Fruit fly (Drosophila melanogaster) whole organism, wandering third instar larva: ENCODE data around the gene brwl.

Experiments used
- Abd-B ChIP-seq: fragments of >200 bp; optimal IDR thresholded peaks from 2 replicates; lab custom pipeline; 2017; ENCODE audit warnings: missing biosample characterization, missing genetic modification characterization
- CG32264 ChIP-seq: fragments of 200-800 bp; sonication (Bioruptor generic); optimal IDR thresholded peaks from 2 replicates; lab custom pipeline; 2016; ENCODE audit warnings: missing biosample characterization, missing genetic modification characterization
- CG9705 ChIP-seq: fragments of 200-800 bp; sonication (Bioruptor generic); optimal IDR thresholded peaks from 2 replicates; lab custom pipeline; 2018; ENCODE audit warnings: missing biosample characterization, mild to moderate bottlenecking, missing genetic modification characterization
- CrebA ChIP-seq: fragments of 200-800 bp; sonication (Bioruptor generic); optimal IDR thresholded peaks from 2 replicates; lab custom pipeline; 2016; ENCODE audit warnings: missing biosample characterization, mild to moderate bottlenecking, missing genetic modification characterization, borderline replicate concordance
- Dfd ChIP-seq: fragments of >200 bp; optimal IDR thresholded peaks from 2 replicates; lab custom pipeline; 2017; ENCODE audit warnings: missing biosample characterization, missing genetic modification characterization
- Dif ChIP-seq: fragments of 200-275, 200-300 bp; sonication (Bioruptor generic); optimal IDR thresholded peaks from 2 replicates; lab custom pipeline; 2018; ENCODE audit warnings: missing biosample characterization, missing genetic modification characterization; ENCODE audit not compliant: partially characterized antibody
- GATAd ChIP-seq: sonication (Bioruptor generic); optimal IDR thresholded peaks from 2 replicates; lab custom pipeline; 2016; ENCODE audit warnings: missing biosample characterization, missing genetic modification characterization
- Hnf4 ChIP-seq: fragments of 200-800 bp; sonication (Bioruptor generic); optimal IDR thresholded peaks from 2 replicates; lab custom pipeline; 2016; ENCODE audit warnings: missing biosample characterization, mild to moderate bottlenecking, missing genetic modification characterization
- Hr78 ChIP-seq: fragments of >200 bp; optimal IDR thresholded peaks from 2 replicates; lab custom pipeline; 2017; ENCODE audit warnings: missing biosample characterization, missing genetic modification characterization
- Hr83 ChIP-seq: fragments of 200-300 bp; sonication (Bioruptor generic); optimal IDR thresholded peaks from 2 replicates; lab custom pipeline; 2016; ENCODE audit warnings: missing biosample characterization, mild to moderate bottlenecking, missing genetic modification characterization, moderate library complexity; ENCODE audit not compliant: poor library complexity, severe bottlenecking
- Jra ChIP-seq: sonication (Bioruptor generic); optimal IDR thresholded peaks from 2 replicates; lab custom pipeline; 2016; ENCODE audit warnings: missing biosample characterization, missing genetic modification characterization
- Myc ChIP-seq: fragments of >200 bp; optimal IDR thresholded peaks from 2 replicates; lab custom pipeline; 2017
- N ChIP-seq: fragments of >200 bp; optimal IDR thresholded peaks from 2 replicates; lab custom pipeline; 2018; ENCODE audit warnings: missing biosample characterization, missing external identifiers, missing genetic modification characterization
- OdsH ChIP-seq: fragments of 200-800 bp; sonication (Bioruptor generic); optimal IDR thresholded peaks from 2 replicates; lab custom pipeline; 2016; ENCODE audit warnings: missing biosample characterization, mild to moderate bottlenecking, missing genetic modification characterization
- Sp1 ChIP-seq: fragments of 200-800 bp; sonication (Bioruptor generic); optimal IDR thresholded peaks from 3 replicates; lab custom pipeline; 2019; ENCODE audit warnings: missing biosample characterization, mild to moderate bottlenecking, missing genetic modification characterization, moderate library complexity
- br ChIP-seq: fragments of 200-800 bp; sonication (Bioruptor generic); optimal IDR thresholded peaks from 2 replicates; lab custom pipeline; 2016; ENCODE audit warnings: missing biosample characterization, missing genetic modification characterization
- brk ChIP-seq: fragments of 200-800 bp; sonication (Bioruptor generic); optimal IDR thresholded peaks from 2 replicates; lab custom pipeline; 2016; ENCODE audit warnings: missing biosample characterization, mild to moderate bottlenecking, missing genetic modification characterization
- dl ChIP-seq, 2 experiments: fragments of 175-275, 200-275 bp in 1 of 2; fragments of 200-275 bp in 1 of 2; sonication (Bioruptor generic); optimal IDR thresholded peaks; lab custom pipeline; 2018; ENCODE audit warnings: mild to moderate bottlenecking in 2 of 2, missing biosample characterization in 2 of 2, missing genetic modification characterization in 2 of 2, moderate library complexity in 2 of 2; ENCODE audit not compliant: partially characterized antibody in 2 of 2, insufficient read depth in 1 of 2
- dsf ChIP-seq: sonication (Bioruptor generic); optimal IDR thresholded peaks from 2 replicates; lab custom pipeline; 2016; ENCODE audit warnings: missing biosample characterization, missing genetic modification characterization, borderline replicate concordance
- ey ChIP-seq: fragments of 200-800 bp; sonication (Bioruptor generic); optimal IDR thresholded peaks from 2 replicates; lab custom pipeline; 2016; ENCODE audit warnings: missing biosample characterization, missing genetic modification characterization
- foxo ChIP-seq, 2 experiments: fragments of 200-800 bp; sonication (Bioruptor generic); optimal IDR thresholded peaks; 2 replicates in 1 of 2; 3 replicates in 1 of 2; lab custom pipeline; 2016 to 2017; ENCODE audit warnings: missing biosample characterization in 2 of 2, missing genetic modification characterization in 2 of 2
- fru ChIP-seq: fragments of 200-800 bp; sonication (Bioruptor generic); optimal IDR thresholded peaks from 3 replicates; lab custom pipeline; 2016; ENCODE audit warnings: missing biosample characterization, mild to moderate bottlenecking, missing genetic modification characterization
- h ChIP-seq: fragments of 200-800 bp; sonication (Bioruptor generic); optimal IDR thresholded peaks from 3 replicates; lab custom pipeline; 2016; ENCODE audit warnings: missing biosample characterization, mild to moderate bottlenecking, missing genetic modification characterization
- jim ChIP-seq: fragments of 175-275, 200-325 bp; sonication (Bioruptor generic); optimal IDR thresholded peaks from 2 replicates; lab custom pipeline; 2016; ENCODE audit warnings: missing biosample characterization, mild to moderate bottlenecking, missing genetic modification characterization
- rgr ChIP-seq: fragments of 200-800 bp; sonication (Bioruptor generic); optimal IDR thresholded peaks from 3 replicates; lab custom pipeline; 2016; ENCODE audit warnings: missing biosample characterization, mild to moderate bottlenecking, missing genetic modification characterization
- sage ChIP-seq: fragments of 200-800 bp; sonication (Bioruptor generic); optimal IDR thresholded peaks from 2 replicates; lab custom pipeline; 2016; ENCODE audit warnings: missing biosample characterization, mild to moderate bottlenecking, missing genetic modification characterization
- sv ChIP-seq: fragments of 200-800 bp; sonication (Bioruptor generic); optimal IDR thresholded peaks from 3 replicates; lab custom pipeline; 2016; ENCODE audit warnings: missing biosample characterization, missing genetic modification characterization
- tai ChIP-seq: sonication (Bioruptor generic); optimal IDR thresholded peaks from 2 replicates; lab custom pipeline; 2016; ENCODE audit warnings: missing biosample characterization, missing genetic modification characterization
- woc ChIP-seq: sonication (Bioruptor generic); optimal IDR thresholded peaks from 2 replicates; lab custom pipeline; 2016; ENCODE audit warnings: missing biosample characterization, mild to moderate bottlenecking, missing genetic modification characterization

Gene brwl

dm6 chr2L:9524915-9525314, 43.8 kb upstream of the brwl start:
- TF ChIP-seq Dfd (no peak), Dif (GFP tag; lab: Kevin White, UChicago) (no peak), dsf (no peak), woc (GFP tag; lab: Kevin White, UChicago) (no peak), foxo (GFP tag; optimal IDR thresholded peaks at IDR 0.05; lab: Kevin White, UChicago) (no peak), h (GFP tag; lab: Kevin White, UChicago) (no peak), sage (GFP tag; lab: Kevin White, UChicago) (no peak), dl (GFP tag; optimal IDR thresholded peaks at IDR 0.05; lab: Kevin White, UChicago; ENCODE audit: insufficient read depth in 1 of 2, partially characterized antibody in 2 of 2) (no peak), Sp1 (GFP tag; lab: Kevin White, UChicago) (no peak), Jra (no peak), br (no peak)

- TF ChIP-seq Abd-B (GFP tag; lab: Kevin White, UChicago) (no peak), jim (no peak), rgr (GFP tag; lab: Kevin White, UChicago) (peak; percentile 15), Hr78 (GFP tag; lab: Kevin White, UChicago) (no peak), CG32264 (no peak), h (GFP tag; lab: Kevin White, UChicago) (no peak), OdsH (GFP tag; lab: Kevin White, UChicago) (peak; percentile 13), Myc (lab: Kevin White, UChicago) (no peak), sv (GFP tag; lab: Kevin White, UChicago) (peak; percentile 74)
These were observed 43.0 kb upstream of the brwl start for dm6 chr2L:9525719-9526118.

dm6 chr2L:9526518-9526917, 42.2 kb upstream of the brwl start:
- TF ChIP-seq h (GFP tag; lab: Kevin White, UChicago) (peak; percentile 21), Sp1 (GFP tag; lab: Kevin White, UChicago) (no peak), foxo (GFP tag; optimal IDR thresholded peaks at IDR 0.05; lab: Kevin White, UChicago) (peak in 1 of 2 experiments; percentile 28), Hnf4 (GFP tag; lab: Kevin White, UChicago) (no peak), dsf (no peak), OdsH (GFP tag; lab: Kevin White, UChicago) (peak; percentile 43), br (no peak), tai (GFP tag; lab: Kevin White, UChicago) (no peak), Myc (lab: Kevin White, UChicago) (no peak), ey (GFP tag; lab: Kevin White, UChicago) (no peak), fru (GFP tag; lab: Kevin White, UChicago) (no peak), brk (GFP tag; lab: Kevin White, UChicago) (peak; percentile 19), rgr (GFP tag; lab: Kevin White, UChicago) (peak; percentile 65), CrebA (no peak), Hr83 (GFP tag; lab: Kevin White, UChicago) (peak; percentile 76)

- TF ChIP-seq br (no peak), CG9705 (no peak), fru (GFP tag; lab: Kevin White, UChicago) (no peak), Dif (GFP tag; lab: Kevin White, UChicago) (no peak), GATAd (GFP tag; lab: Kevin White, UChicago) (no peak), Hr78 (GFP tag; lab: Kevin White, UChicago) (no peak), Myc (lab: Kevin White, UChicago) (no peak), tai (GFP tag; lab: Kevin White, UChicago) (no peak), sv (GFP tag; lab: Kevin White, UChicago) (no peak), woc (GFP tag; lab: Kevin White, UChicago) (no peak), Sp1 (GFP tag; lab: Kevin White, UChicago) (no peak), sage (GFP tag; lab: Kevin White, UChicago) (no peak)
These were observed 40.5 kb upstream of the brwl start, which contains the start of gene CG31883 for dm6 chr2L:9528215-9528614. Gene CG31883 (plus strand): TSS chr2L:9528515.

dm6 chr2L:9529858-9530378, 38.8 kb upstream of the brwl start:
- TF ChIP-seq N (GFP tag; lab: Kevin White, UChicago): no peak
- TF ChIP-seq fru (GFP tag; lab: Kevin White, UChicago): no peak
- TF ChIP-seq Hr78 (GFP tag; lab: Kevin White, UChicago): no peak
- no peak for TF ChIP-seq sage (GFP tag; lab: Kevin White, UChicago)
- no peak for TF ChIP-seq foxo (GFP tag; optimal IDR thresholded peaks at IDR 0.05; lab: Kevin White, UChicago)
